Worm (Caenorhabditis elegans) whole organism, L4 larva: ENCODE results near the gene F13C5.5.

ENCODE experiments used
- D1046.2 ChIP-seq: fragments of 200-800 bp; sonication (Bioruptor generic); IDR thresholded peaks from 2 replicates; pipeline ENCODE4 v1.3.6; 2022; ENCODE audit warnings: missing genetic modification characterization, missing compliant biosample characterization
- F26F4.8 ChIP-seq: fragments of 200-800 bp; sonication (Bioruptor generic); conservative IDR thresholded peaks from 2 replicates; pipeline ENCODE4 v1.3.6; 2022; ENCODE audit warnings: missing genetic modification characterization, missing compliant biosample characterization
- T20F7.1 ChIP-seq: fragments of 200-800 bp; sonication (Bioruptor generic); optimal IDR thresholded peaks from 2 replicates; lab custom pipeline; 2018; ENCODE audit warnings: mild to moderate bottlenecking, missing genetic modification characterization, missing compliant biosample characterization
- Y105C5A.15 ChIP-seq: fragments of 200-800 bp; sonication (Bioruptor generic); IDR thresholded peaks from 2 replicates; pipeline ENCODE4 v1.3.6; 2022; ENCODE audit warnings: missing genetic modification characterization, missing compliant biosample characterization
- Y48G9A.11 ChIP-seq: fragments of 200-800 bp; sonication (Bioruptor generic); IDR thresholded peaks from 2 replicates; pipeline ENCODE4 v1.3.6; 2022; ENCODE audit warnings: missing genetic modification reagents, missing genetic modification characterization, missing compliant biosample characterization
- Y75B8A.6 ChIP-seq: fragments of 200-800 bp; sonication (Bioruptor generic); IDR thresholded peaks from 2 replicates; pipeline ENCODE4 v1.3.6; 2022; ENCODE audit warnings: missing genetic modification reagents, missing genetic modification characterization, missing compliant biosample characterization
- ZK337.2 ChIP-seq: fragments of 200-800 bp; sonication (Bioruptor generic); IDR thresholded peaks from 2 replicates; pipeline ENCODE4 v1.3.6; 2022; ENCODE audit warnings: missing genetic modification reagents, missing genetic modification characterization, missing compliant biosample characterization
- aha-1 ChIP-seq: fragments of 150-350 bp; peaks from one replicate; lab custom pipeline; 2014; ENCODE audit warnings: missing biosample characterization, missing genetic modification characterization
- aly-2 ChIP-seq: sonication (generic microtip); optimal IDR thresholded peaks from 2 replicates; lab custom pipeline; 2018; ENCODE audit warnings: missing biosample characterization, missing genetic modification characterization
- arid-1 ChIP-seq: fragments of 200-800 bp; sonication (Bioruptor generic); conservative IDR thresholded peaks from 2 replicates; pipeline ENCODE4 v1.3.6; 2022; ENCODE audit warnings: missing genetic modification reagents, missing genetic modification characterization, missing compliant biosample characterization
- attf-4 ChIP-seq: sonication (generic microtip); optimal IDR thresholded peaks from 3 replicates; lab custom pipeline; 2017; ENCODE audit warnings: missing biosample characterization, missing genetic modification characterization
- ceh-82 ChIP-seq: sonication (generic microtip); optimal IDR thresholded peaks from 2 replicates; lab custom pipeline; 2017; ENCODE audit warnings: missing biosample characterization, missing genetic modification characterization
- daf-12 ChIP-seq: fragments of 150-350 bp; optimal IDR thresholded peaks from 2 replicates; lab custom pipeline; 2014; ENCODE audit warnings: missing biosample characterization, missing genetic modification reagents, missing genetic modification characterization
- daf-16 ChIP-seq, 3 experiments: sonication (generic microtip); optimal IDR thresholded peaks; 2 replicates each; lab custom pipeline; 2016 to 2017; ENCODE audit warnings: missing genetic modification characterization in 3 of 3, missing genetic modification reagents in 3 of 3, mild to moderate bottlenecking in 2 of 3, missing compliant biosample characterization in 2 of 3, missing biosample characterization in 1 of 3, moderate library complexity in 1 of 3
- daf-19 ChIP-seq: fragments of 200-800 bp; sonication (Bioruptor generic); conservative IDR thresholded peaks from 2 replicates; pipeline ENCODE4 v1.3.6; 2022; ENCODE audit warnings: missing genetic modification characterization, missing compliant biosample characterization
- dmd-6 ChIP-seq: fragments of 200-800 bp; sonication (Bioruptor generic); IDR thresholded peaks from 2 replicates; pipeline ENCODE4 v1.3.6; 2022; ENCODE audit warnings: missing genetic modification reagents, missing genetic modification characterization, missing compliant biosample characterization
- dmd-8 ChIP-seq: fragments of 200-800 bp; sonication (Bioruptor generic); IDR thresholded peaks from 2 replicates; pipeline ENCODE4 v1.3.6; 2022; ENCODE audit warnings: missing genetic modification characterization, missing compliant biosample characterization
- dmd-9 ChIP-seq: fragments of 200-800 bp; sonication (Bioruptor generic); IDR thresholded peaks from 2 replicates; pipeline ENCODE4 v1.3.6; 2022; ENCODE audit warnings: missing genetic modification reagents, missing genetic modification characterization, missing compliant biosample characterization
- dve-1 ChIP-seq: sonication (generic microtip); optimal IDR thresholded peaks from 2 replicates; lab custom pipeline; 2017; ENCODE audit warnings: antibody characterized with exemption, mild to moderate bottlenecking, missing genetic modification characterization, missing compliant biosample characterization; ENCODE audit not compliant: insufficient read depth
- egl-43 ChIP-seq: fragments of 200-800 bp; sonication (Bioruptor generic); IDR thresholded peaks from 2 replicates; pipeline ENCODE4 v1.3.6; 2022; ENCODE audit warnings: missing genetic modification reagents, missing genetic modification characterization, missing compliant biosample characterization
- fkh-10 ChIP-seq: fragments of 150-350 bp; optimal IDR thresholded peaks from 2 replicates; lab custom pipeline; 2014; ENCODE audit warnings: missing biosample characterization, missing genetic modification reagents, missing genetic modification characterization
- fos-1 ChIP-seq: fragments of 150-350 bp; optimal IDR thresholded peaks from 2 replicates; lab custom pipeline; 2014; ENCODE audit warnings: missing biosample characterization, missing genetic modification characterization
- gei-8 ChIP-seq: fragments of 200-800 bp; sonication (Bioruptor generic); optimal IDR thresholded peaks from 2 replicates; lab custom pipeline; 2018; ENCODE audit warnings: mild to moderate bottlenecking, missing genetic modification characterization, missing compliant biosample characterization
- hlh-11 ChIP-seq: fragments of 200-800 bp; sonication (Bioruptor generic); optimal IDR thresholded peaks from 2 replicates; lab custom pipeline; 2018; ENCODE audit warnings: mild to moderate bottlenecking, missing genetic modification characterization, missing compliant biosample characterization
- lin-29 ChIP-seq: fragments of 200-800 bp; sonication (Bioruptor generic); IDR thresholded peaks from 2 replicates; pipeline ENCODE4 v1.3.6; 2022; ENCODE audit warnings: missing genetic modification reagents, missing genetic modification characterization, missing compliant biosample characterization
- lir-3 ChIP-seq: sonication (generic microtip); optimal IDR thresholded peaks from 2 replicates; lab custom pipeline; 2016; ENCODE audit warnings: mild to moderate bottlenecking, missing genetic modification characterization, missing compliant biosample characterization
- madf-5 ChIP-seq, 2 experiments: fragments of 200-800 bp; sonication (Bioruptor generic); IDR thresholded peaks; 2 replicates each; pipeline ENCODE4 v1.3.6; 2022; ENCODE audit warnings: missing compliant biosample characterization in 2 of 2, missing genetic modification characterization in 2 of 2
- madf-9 ChIP-seq: fragments of 200-800 bp; sonication (Bioruptor generic); conservative IDR thresholded peaks from 2 replicates; pipeline ENCODE4 v1.3.6; 2022; ENCODE audit warnings: missing genetic modification reagents, missing genetic modification characterization, missing compliant biosample characterization
- mdt-29 ChIP-seq: fragments of 200-800 bp; sonication (Bioruptor generic); IDR thresholded peaks from 2 replicates; pipeline ENCODE4 v1.3.6; 2022; ENCODE audit warnings: missing genetic modification reagents, missing genetic modification characterization, missing compliant biosample characterization
- nhr-10 ChIP-seq: fragments of 150-350 bp; optimal IDR thresholded peaks from 2 replicates; lab custom pipeline; 2014; ENCODE audit warnings: missing biosample characterization, missing genetic modification characterization
- nhr-11 ChIP-seq: fragments of 150-350 bp; optimal IDR thresholded peaks from 2 replicates; lab custom pipeline; 2014; ENCODE audit warnings: missing biosample characterization, missing genetic modification characterization
- nhr-111 ChIP-seq: fragments of 200-800 bp; sonication (Bioruptor generic); optimal IDR thresholded peaks from 2 replicates; lab custom pipeline; 2018; ENCODE audit warnings: mild to moderate bottlenecking, missing genetic modification characterization, missing compliant biosample characterization
- nhr-25 ChIP-seq: sonication (generic microtip); optimal IDR thresholded peaks from 2 replicates; lab custom pipeline; 2017; ENCODE audit warnings: missing genetic modification characterization, mild to moderate bottlenecking, missing compliant biosample characterization, antibody characterized with exemption, moderate library complexity, borderline replicate concordance; ENCODE audit not compliant: insufficient read depth
- nhr-41 ChIP-seq: fragments of 200-800 bp; sonication (Bioruptor generic); IDR thresholded peaks from 2 replicates; pipeline ENCODE4 v1.3.6; 2022; ENCODE audit warnings: missing genetic modification reagents, missing genetic modification characterization, missing compliant biosample characterization
- nhr-42 ChIP-seq: fragments of 200-800 bp; sonication (Bioruptor generic); IDR thresholded peaks from 2 replicates; pipeline ENCODE4 v1.3.6; 2022; ENCODE audit warnings: missing genetic modification characterization, missing compliant biosample characterization
- nhr-48 ChIP-seq: sonication (generic microtip); optimal IDR thresholded peaks from 2 replicates; lab custom pipeline; 2016; ENCODE audit warnings: mild to moderate bottlenecking, missing genetic modification characterization, missing compliant biosample characterization
- nhr-6 ChIP-seq: fragments of 150-350 bp; optimal IDR thresholded peaks from 2 replicates; lab custom pipeline; 2014; ENCODE audit warnings: missing biosample characterization, missing genetic modification characterization
- nhr-76 ChIP-seq: fragments of 150-350 bp; optimal IDR thresholded peaks from 2 replicates; lab custom pipeline; 2014; ENCODE audit warnings: missing biosample characterization, missing genetic modification characterization
- php-3 ChIP-seq: fragments of 200-800 bp; sonication (Bioruptor generic); IDR thresholded peaks from 2 replicates; pipeline ENCODE4 v1.3.6; 2022; ENCODE audit warnings: missing genetic modification reagents, missing genetic modification characterization, missing compliant biosample characterization
- saeg-2 ChIP-seq: fragments of 200-800 bp; sonication (Bioruptor generic); IDR thresholded peaks from 2 replicates; pipeline ENCODE4 v1.3.6; 2022; ENCODE audit warnings: missing genetic modification reagents, missing genetic modification characterization, missing compliant biosample characterization
- snpc-1.2 ChIP-seq: fragments of 200-800 bp; sonication (Bioruptor generic); IDR thresholded peaks from 2 replicates; pipeline ENCODE4 v1.3.6; 2022; ENCODE audit warnings: missing genetic modification reagents, missing genetic modification characterization, missing compliant biosample characterization
- spr-3 ChIP-seq: fragments of 200-800 bp; sonication (Bioruptor generic); optimal IDR thresholded peaks from 2 replicates; lab custom pipeline; 2018; ENCODE audit warnings: mild to moderate bottlenecking, missing genetic modification characterization, missing compliant biosample characterization
- tag-97 ChIP-seq: fragments of 200-800 bp; sonication (Bioruptor generic); IDR thresholded peaks from 2 replicates; pipeline ENCODE4 v1.3.6; 2022; ENCODE audit warnings: missing genetic modification characterization, missing compliant biosample characterization
- vab-7 ChIP-seq: fragments of 200-800 bp; sonication (Bioruptor generic); IDR thresholded peaks from 2 replicates; pipeline ENCODE4 v1.3.6; 2022; ENCODE audit warnings: missing genetic modification reagents, missing genetic modification characterization, missing compliant biosample characterization
- zag-1 ChIP-seq: fragments of 150-350 bp; optimal IDR thresholded peaks from 2 replicates; lab custom pipeline; 2014; ENCODE audit warnings: missing biosample characterization, missing genetic modification characterization
- zip-2 ChIP-seq: fragments of 150-350 bp; optimal IDR thresholded peaks from 2 replicates; lab custom pipeline; 2014; ENCODE audit warnings: missing biosample characterization, missing genetic modification characterization
- ztf-7 ChIP-seq: fragments of 150-350 bp; optimal IDR thresholded peaks from 2 replicates; lab custom pipeline; 2014; ENCODE audit warnings: missing biosample characterization, missing genetic modification characterization

The F13C5.5 gene

ce11 chrX:608392-608791, at the start of gene F13C5.5:
Gene F13C5.5 (minus strand): TSS chrX:608492.
- TF ChIP-seq lin-29 (no peak), nhr-11 (tag; lab: Kevin White, UChicago) (no peak), Y48G9A.11 (GFP tag; lab: Robert Waterston, UW) (no peak), tag-97 (GFP tag; lab: Robert Waterston, UW) (no peak), Y105C5A.15 (GFP tag; lab: Robert Waterston, UW) (no peak), nhr-48 (tag; lab: Kevin White, UChicago) (no peak), zip-2 (tag; lab: Kevin White, UChicago) (no peak), T20F7.1 (no peak), dmd-8 (GFP tag; lab: Robert Waterston, UW) (no peak), zag-1 (tag; lab: Kevin White, UChicago) (no peak), fkh-10 (GFP tag; lab: Kevin White, UChicago) (no peak), nhr-111 (GFP tag; lab: Kevin White, UChicago) (no peak)
- TF ChIP-seq, all 104 proteins: peak for 0

- TF ChIP-seq nhr-41 (GFP tag; lab: Robert Waterston, UW) (no peak), gei-8 (GFP tag; lab: Kevin White, UChicago) (no peak), attf-4 (no peak), ZK337.2 (GFP tag; lab: Robert Waterston, UW) (no peak), Y105C5A.15 (GFP tag; lab: Robert Waterston, UW) (no peak), mdt-29 (GFP tag; lab: Robert Waterston, UW) (no peak), nhr-6 (no peak), lin-29 (no peak), aha-1 (tag; lab: Kevin White, UChicago) (no peak), Y75B8A.6 (GFP tag; lab: Robert Waterston, UW) (no peak), daf-12 (tag; lab: Kevin White, UChicago) (no peak), T20F7.1 (no peak), ceh-82 (no peak), daf-16 (GFP tag; optimal IDR thresholded peaks at IDR 0.05; lab: Kevin White, UChicago) (no peak), daf-16 (tag; optimal IDR thresholded peaks at IDR 0.05; lab: Kevin White, UChicago) (no peak), fos-1 (no peak), F26F4.8 (GFP tag; lab: Robert Waterston, UW) (no peak)
Measured at ce11 chrX:655884-656283, 47.6 kb upstream of the F13C5.5 start, which contains the start of gene lpr-7. Gene lpr-7 (plus strand): TSS chrX:656184.

DNA sequence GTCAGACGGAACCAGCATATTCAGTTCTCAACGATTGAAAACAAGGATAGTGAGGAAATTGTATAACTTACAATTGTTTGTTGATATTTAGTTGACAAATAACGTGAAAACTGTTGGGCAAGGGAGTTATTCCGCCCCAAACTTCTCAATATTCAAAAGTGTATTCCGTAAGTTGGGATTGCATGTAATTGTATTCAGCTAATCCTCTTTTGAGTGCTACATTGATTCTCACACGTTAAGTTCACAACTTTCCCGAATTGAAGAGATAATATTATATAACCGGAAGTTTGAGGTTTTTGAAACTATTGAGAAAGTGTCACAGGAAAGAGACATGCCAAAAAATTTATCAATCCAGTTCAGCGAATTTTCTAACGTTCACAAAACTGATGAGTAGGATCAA, 46.5 kb upstream of the F13C5.5 start, which contains the start of gene ifc-2:
ifc-2 (minus strand) TSS at position 101 of the 400 bp plus-strand sequence.
- no peak for TF ChIP-seq egl-43 (GFP tag; lab: Robert Waterston, UW)
- TF ChIP-seq daf-19 = no peak
- TF ChIP-seq snpc-1.2 (GFP tag; lab: Robert Waterston, UW) = no peak
- no peak for TF ChIP-seq madf-5 (GFP tag; IDR thresholded peaks at IDR 0.05; lab: Robert Waterston, UW)

ce11 chrX:651616-652015, 43.3 kb upstream of the F13C5.5 start:
- TF ChIP-seq nhr-25 (tag; lab: Kevin White, UChicago) (no peak), hlh-11 (tag; lab: Kevin White, UChicago) (peak; percentile 35), arid-1 (GFP tag; lab: Robert Waterston, UW) (no peak), dve-1 (tag; lab: Kevin White, UChicago) (peak; percentile 77), lir-3 (no peak), ZK337.2 (GFP tag; lab: Robert Waterston, UW) (no peak), tag-97 (GFP tag; lab: Robert Waterston, UW) (no peak), snpc-1.2 (GFP tag; lab: Robert Waterston, UW) (no peak), spr-3 (GFP tag; lab: Kevin White, UChicago) (no peak), vab-7 (GFP tag; lab: Robert Waterston, UW) (no peak), dmd-9 (GFP tag; lab: Robert Waterston, UW) (no peak), ztf-7 (tag; lab: Kevin White, UChicago) (no peak), madf-9 (GFP tag; lab: Robert Waterston, UW) (no peak), nhr-76 (tag; lab: Kevin White, UChicago) (no peak), dmd-6 (GFP tag; lab: Robert Waterston, UW) (peak; percentile 43; the same call in 1 of the 2 replicates), php-3 (peak; percentile 52; the same call in 1 of the 2 replicates), nhr-42 (GFP tag; lab: Robert Waterston, UW) (no peak), daf-16 (GFP tag; optimal IDR thresholded peaks at IDR 0.05; lab: Kevin White, UChicago) (no peak), daf-16 (tag; optimal IDR thresholded peaks at IDR 0.05; lab: Kevin White, UChicago) (peak; percentile 91), aly-2 (tag; lab: Kevin White, UChicago) (no peak), nhr-10 (no peak), saeg-2 (GFP tag; lab: Robert Waterston, UW) (no peak), D1046.2 (GFP tag; lab: Robert Waterston, UW) (no peak)
